Fruit fly (Drosophila melanogaster) whole organism, adult: Measurements from ENCODE around the gene amos.

Experiments
- CG33017 ChIP-seq: fragments of 200-800 bp; sonication (Bioruptor generic); optimal IDR thresholded peaks from 2 replicates; lab custom pipeline; 2018; ENCODE audit warnings: missing biosample characterization, mild to moderate bottlenecking, missing genetic modification characterization, moderate library complexity
- CG7101 ChIP-seq: fragments of 200-800 bp; sonication (Bioruptor generic); optimal IDR thresholded peaks from 2 replicates; lab custom pipeline; 2018; ENCODE audit warnings: missing biosample characterization, mild to moderate bottlenecking, missing genetic modification characterization, moderate library complexity
- bab1 ChIP-seq: fragments of 200-800 bp; sonication (Bioruptor generic); optimal IDR thresholded peaks from 3 replicates; lab custom pipeline; 2019; ENCODE audit warnings: missing biosample characterization, mild to moderate bottlenecking, missing genetic modification characterization, moderate library complexity
- kay ChIP-seq: fragments of 200-800 bp; sonication (Bioruptor generic); peaks from one replicate; lab custom pipeline; 2016; ENCODE audit warnings: missing biosample characterization, missing genetic modification characterization, borderline replicate concordance
- toe ChIP-seq: fragments of 200-800 bp; sonication (Bioruptor generic); optimal IDR thresholded peaks from 2 replicates; lab custom pipeline; 2016; ENCODE audit warnings: missing biosample characterization, missing genetic modification characterization

DNA sequence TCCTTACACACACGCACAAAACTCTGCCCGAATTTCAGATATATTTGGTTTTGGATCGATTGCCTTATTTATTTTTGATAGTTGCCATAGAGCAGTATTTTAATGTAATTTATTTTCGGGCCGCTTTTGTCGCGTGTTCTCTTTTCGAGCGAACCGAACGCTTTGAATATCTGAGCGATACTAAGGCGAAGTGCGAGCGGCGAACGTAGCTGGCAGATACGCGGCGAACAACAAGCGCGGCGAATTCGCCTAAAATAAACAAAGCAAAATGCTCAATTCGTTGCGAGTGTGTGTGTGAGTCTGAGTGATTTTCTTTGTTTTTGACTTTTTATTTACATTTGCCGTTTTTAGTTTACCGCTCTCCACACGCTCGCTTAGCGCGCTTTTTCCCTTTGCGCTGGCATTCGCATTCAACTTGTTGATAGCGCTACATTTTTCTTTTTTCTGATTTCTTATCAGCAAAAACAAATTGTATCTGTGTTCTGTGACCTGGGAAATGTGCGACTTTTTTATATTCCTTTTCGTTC is 33.6 kb downstream of the amos start:
- TF ChIP-seq CG33017 (tag; lab: Kevin White, UChicago) (peak; percentile 58), kay (GFP tag; lab: Kevin White, UChicago) (peak; percentile 97), CG7101 (tag; lab: Kevin White, UChicago) (peak; percentile 45), toe (GFP tag; lab: Kevin White, UChicago) (no peak), bab1 (GFP tag; lab: Kevin White, UChicago) (peak; percentile 58)
